Worm (Caenorhabditis elegans) whole organism, L4/young adult: ENCODE measurements around the gene C45H4.13.

ENCODE experiments used
- W03F9.2 ChIP-seq: fragments of 150-350 bp; optimal IDR thresholded peaks from 2 replicates; lab custom pipeline; 2014; ENCODE audit warnings: missing biosample characterization, missing genetic modification characterization
- dao-5 ChIP-seq: sonication (generic microtip); optimal IDR thresholded peaks from 2 replicates; lab custom pipeline; 2016; ENCODE audit warnings: missing genotype, missing genetic modification characterization, moderate library complexity, missing compliant biosample characterization
- him-1 ChIP-seq: sonication (generic microtip); optimal IDR thresholded peaks from 2 replicates; lab custom pipeline; 2016; ENCODE audit warnings: missing genotype, missing genetic modification reagents, missing genetic modification characterization, missing compliant biosample characterization

DNA sequence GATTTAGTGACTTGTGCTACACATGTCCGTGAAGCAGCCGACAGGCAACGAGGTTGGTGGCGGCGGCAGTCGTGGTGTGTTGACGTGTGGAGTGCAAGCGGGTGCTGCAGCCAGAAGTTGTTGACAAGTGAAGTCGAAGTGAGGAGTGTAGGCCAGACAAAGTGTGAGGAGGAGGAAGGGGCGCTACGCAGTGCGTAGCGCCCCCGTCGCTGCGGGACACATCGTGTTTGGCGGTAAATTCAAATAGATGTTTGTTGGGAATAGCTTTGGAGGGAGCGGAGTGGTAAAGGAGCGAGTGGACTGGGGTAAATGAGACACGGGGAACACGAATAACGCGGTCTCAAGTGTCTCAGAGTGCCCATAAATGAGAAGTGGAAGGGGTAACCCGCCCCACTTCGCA lies 34.7 kb upstream of the C45H4.13 start:
- TF ChIP-seq him-1 (tag; lab: Kevin White, UChicago) (no peak), W03F9.2 (tag; lab: Kevin White, UChicago) (no peak), dao-5 (no peak)
